Fruit fly (Drosophila melanogaster): ENCODE results near the gene CG1529.

CG1529 gene

dm6 chrX:21053099-21053715 is 21.5 kb upstream of the CG1529 start (continued):
- TF ChIP-seq CG11247 (GFP tag; IDR thresholded peaks at IDR 0.05) (peak; percentile 70), bigmax (GFP tag; optimal IDR thresholded peaks at IDR 0.05) (peak; percentile 67), CG11723 (GFP tag; optimal IDR thresholded peaks at IDR 0.05) (peak; percentile 76), CG14860 (GFP tag; IDR thresholded peaks at IDR 0.05; ENCODE audit: partially characterized antibody) (peak; percentile 80), ac (GFP tag; optimal IDR thresholded peaks at IDR 0.05) (peak; percentile 85), sna (GFP tag; IDR thresholded peaks at IDR 0.05; ENCODE audit: partially characterized antibody) (peak; percentile 73), scrt (GFP tag; optimal IDR thresholded peaks at IDR 0.05) (peak; percentile 81), esg (GFP tag; conservative IDR thresholded peaks at IDR 0.05) (no peak), cg (GFP tag; optimal IDR thresholded peaks at IDR 0.05) (no peak), D19B (GFP tag; optimal IDR thresholded peaks at IDR 0.05) (peak; percentile 49), HmgD (GFP tag; optimal IDR thresholded peaks at IDR 0.05) (peak; percentile 71), Chrac-16 (GFP tag; optimal IDR thresholded peaks at IDR 0.05) (no peak), CG34376 (GFP tag; optimal IDR thresholded peaks at IDR 0.05) (peak; percentile 90), otp (GFP tag; IDR thresholded peaks at IDR 0.05) (peak; percentile 88), CG34422 (GFP tag; IDR thresholded peaks at IDR 0.05) (peak; percentile 78), pan (optimal IDR thresholded peaks at IDR 0.05) (no peak), pan (GFP tag; optimal IDR thresholded peaks at IDR 0.05 in 1 of 2, IDR thresholded peaks at IDR 0.05 in 1 of 2) (peak in 1 of 2 experiments; percentile 70), CG4328 (GFP tag; optimal IDR thresholded peaks at IDR 0.05) (peak; percentile 84), CG7987 (GFP tag; optimal IDR thresholded peaks at IDR 0.05) (peak; percentile 94), CG11696 (GFP tag; IDR thresholded peaks at IDR 0.05) (peak; percentile 67), fd102C (GFP tag; optimal IDR thresholded peaks at IDR 0.05) (peak; percentile 33), lmd (GFP tag; IDR thresholded peaks at IDR 0.05) (peak; percentile 55), schlank (tag; optimal IDR thresholded peaks at IDR 0.05) (peak; percentile 86), phol (tag; optimal IDR thresholded peaks at IDR 0.05) (peak; percentile 66), jumu (GFP tag; optimal IDR thresholded peaks at IDR 0.05) (peak; percentile 54), Fer2 (tag; optimal IDR thresholded peaks at IDR 0.05) (peak; percentile 63), pita (GFP tag; optimal IDR thresholded peaks at IDR 0.05) (no peak), HLH54F (GFP tag; optimal IDR thresholded peaks at IDR 0.05) (peak; percentile 55), Nf-YA (GFP tag; IDR thresholded peaks at IDR 0.05) (peak; percentile 47; the same call in 1 of the 2 replicates), CG14710 (tag; optimal IDR thresholded peaks at IDR 0.05) (peak; percentile 44), Dp (GFP tag; optimal IDR thresholded peaks at IDR 0.05) (peak; percentile 26), fd96Cb (tag; optimal IDR thresholded peaks at IDR 0.05) (peak; percentile 43), z (GFP tag; IDR thresholded peaks at IDR 0.05) (no peak), ttk (GFP tag; IDR thresholded peaks at IDR 0.05) (peak; percentile 39; the same call in 1 of the 2 replicates), h (optimal IDR thresholded peaks at IDR 0.05) (no peak), bab2 (GFP tag; optimal IDR thresholded peaks at IDR 0.05) (peak; percentile 20), CG12155 (GFP tag; optimal IDR thresholded peaks at IDR 0.05) (peak; percentile 45), zfh2 (GFP tag; optimal IDR thresholded peaks at IDR 0.05) (peak; percentile 81), CG15073 (GFP tag; optimal IDR thresholded peaks at IDR 0.05) (no peak), CG33557 (GFP tag; optimal IDR thresholded peaks at IDR 0.05) (peak; percentile 62), CG2202 (tag; optimal IDR thresholded peaks at IDR 0.05) (peak; percentile 75), gfzf (GFP tag; optimal IDR thresholded peaks at IDR 0.05) (peak; percentile 28), CHES-1-like (GFP tag; optimal IDR thresholded peaks at IDR 0.05) (peak; percentile 76), CG12219 (GFP tag; optimal IDR thresholded peaks at IDR 0.05) (peak; percentile 74), CG8944 (GFP tag; optimal IDR thresholded peaks at IDR 0.05) (peak; percentile 52), btn (GFP tag; optimal IDR thresholded peaks at IDR 0.05) (peak; percentile 60), Blimp-1 (GFP tag; optimal IDR thresholded peaks at IDR 0.05) (peak; percentile 20), Hmx (GFP tag; optimal IDR thresholded peaks at IDR 0.05) (no peak), CG12299 (tag; optimal IDR thresholded peaks at IDR 0.05) (peak; percentile 75), knrl (GFP tag; IDR thresholded peaks at IDR 0.05; ENCODE audit: partially characterized antibody) (peak; percentile 77; the same call in 2 of the 3 replicates)

All from whole organism, embryonic.